Worm (Caenorhabditis elegans) whole organism, early embryonic: ENCODE measurements around the gene clec-34.

Source experiments
- pes-1 ChIP-seq: fragments of 200-800 bp; sonication (Bioruptor generic); IDR thresholded peaks from 2 replicates; pipeline ENCODE4 v1.3.6; 2022; ENCODE audit warnings: missing genetic modification reagents, missing genetic modification characterization, missing compliant biosample characterization
- tbx-11 ChIP-seq: fragments of 200-800 bp; sonication (Bioruptor generic); IDR thresholded peaks from 2 replicates; pipeline ENCODE4 v1.3.6; 2022; ENCODE audit warnings: missing genetic modification characterization, missing compliant biosample characterization

- TF ChIP-seq pes-1 (GFP tag; lab: Robert Waterston, UW) (no peak), tbx-11 (GFP tag; lab: Robert Waterston, UW) (no peak)
Measured at ce11 chrV:16728431-16728830, 7.1 kb upstream of the clec-34 start, which contains the start of gene fbxa-127.
